Worm (Caenorhabditis elegans) whole organism, young adult: ENCODE data around the gene srlf-30.

Source experiments
- C06A6.2 ChIP-seq: fragments of 200-800 bp; sonication (Bioruptor generic); conservative IDR thresholded peaks from 2 replicates; pipeline ENCODE4 v1.3.6; 2022; ENCODE audit warnings: missing genetic modification characterization, missing compliant biosample characterization
- C17E4.6 ChIP-seq: fragments of 200-800 bp; sonication (Bioruptor generic); IDR thresholded peaks from 2 replicates; pipeline ENCODE4 v1.3.6; 2022; ENCODE audit warnings: missing genetic modification reagents, missing genetic modification characterization, missing compliant biosample characterization
- F22D6.2 ChIP-seq: sonication (generic microtip); optimal IDR thresholded peaks from 2 replicates; lab custom pipeline; 2016; ENCODE audit warnings: mild to moderate bottlenecking, missing genetic modification characterization, missing compliant biosample characterization
- F23B12.7 ChIP-seq: sonication (generic microtip); optimal IDR thresholded peaks from 2 replicates; lab custom pipeline; 2017; ENCODE audit warnings: missing genetic modification characterization, mild to moderate bottlenecking, missing compliant biosample characterization, antibody characterized with exemption, moderate library complexity; ENCODE audit not compliant: insufficient read depth
- F39B2.1 ChIP-seq: fragments of 200-800 bp; sonication (Bioruptor generic); IDR thresholded peaks from 2 replicates; pipeline ENCODE4 v1.3.6; 2022; ENCODE audit warnings: missing genetic modification reagents, missing genetic modification characterization, missing compliant biosample characterization
- F55B11.4 ChIP-seq: sonication (generic microtip); optimal IDR thresholded peaks from 2 replicates; lab custom pipeline; 2016; ENCODE audit warnings: missing compliant biosample characterization, missing genetic modification characterization, borderline replicate concordance; ENCODE audit not compliant: insufficient read depth
- Y67H2A.10 ChIP-seq: fragments of 200-800 bp; sonication (Bioruptor generic); conservative IDR thresholded peaks from 2 replicates; pipeline ENCODE4 v1.3.6; 2022; ENCODE audit warnings: missing genetic modification reagents, missing genetic modification characterization, missing compliant biosample characterization
- ZK185.1 ChIP-seq: sonication (generic microtip); optimal IDR thresholded peaks from 2 replicates; lab custom pipeline; 2016; ENCODE audit warnings: mild to moderate bottlenecking, missing genetic modification characterization, missing compliant biosample characterization; ENCODE audit not compliant: poor library complexity, severe bottlenecking
- ama-1 ChIP-seq, 3 experiments: fragments of 150-350 bp in 1 of 3; sonication (generic microtip) in 2 of 3; optimal IDR thresholded peaks; 2 replicates each; lab custom pipeline; 2014 to 2018; ENCODE audit warnings: missing biosample characterization in 2 of 3, missing genetic modification characterization in 2 of 3, missing genetic modification reagents in 2 of 3
- attf-5 ChIP-seq: fragments of 200-800 bp; sonication (Bioruptor generic); optimal IDR thresholded peaks from 2 replicates; lab custom pipeline; 2018; ENCODE audit warnings: mild to moderate bottlenecking, missing genetic modification characterization, missing compliant biosample characterization
- bed-2 ChIP-seq: fragments of 200-800 bp; sonication (Bioruptor generic); IDR thresholded peaks from 2 replicates; pipeline ENCODE4 v1.3.6; 2022; ENCODE audit warnings: missing genetic modification reagents, missing genetic modification characterization, missing compliant biosample characterization
- cebp-1 ChIP-seq, 2 experiments: fragments of 200-800 bp in 1 of 2; sonication (Bioruptor generic) in 1 of 2; sonication (generic microtip) in 1 of 2; IDR thresholded peaks in 1 of 2; optimal IDR thresholded peaks in 1 of 2; 2 replicates each; pipeline versions ENCODE4 v1.3.6 to Lab custom; 2017 to 2022; ENCODE audit warnings: missing compliant biosample characterization in 2 of 2, missing genetic modification characterization in 2 of 2, mild to moderate bottlenecking in 1 of 2, missing genetic modification reagents in 1 of 2, moderate library complexity in 1 of 2
- ceh-27 ChIP-seq: fragments of 200-800 bp; sonication (Bioruptor generic); optimal IDR thresholded peaks from 2 replicates; lab custom pipeline; 2018; ENCODE audit warnings: mild to moderate bottlenecking, missing genetic modification characterization, moderate library complexity, missing compliant biosample characterization
- chd-7 ChIP-seq: sonication (generic microtip); optimal IDR thresholded peaks from 2 replicates; lab custom pipeline; 2016; ENCODE audit warnings: mild to moderate bottlenecking, missing genetic modification characterization, moderate library complexity, missing compliant biosample characterization
- dpff-1 ChIP-seq: sonication (generic microtip); optimal IDR thresholded peaks from 2 replicates; lab custom pipeline; 2017; ENCODE audit warnings: mild to moderate bottlenecking, missing genetic modification characterization, missing compliant biosample characterization
- hlh-12 ChIP-seq: sonication (generic microtip); optimal IDR thresholded peaks from 2 replicates; lab custom pipeline; 2016; ENCODE audit warnings: missing genetic modification characterization, missing compliant biosample characterization
- hmg-1.2 ChIP-seq: fragments of 200-800 bp; sonication (Bioruptor generic); IDR thresholded peaks from 2 replicates; pipeline ENCODE4 v1.3.6; 2022; ENCODE audit warnings: missing genetic modification reagents, missing genetic modification characterization, missing compliant biosample characterization
- hrde-1 ChIP-seq: sonication (generic microtip); optimal IDR thresholded peaks from 2 replicates; lab custom pipeline; 2016; ENCODE audit warnings: missing genetic modification characterization, mild to moderate bottlenecking, missing compliant biosample characterization, moderate library complexity, missing genotype, missing genetic modification reagents, borderline replicate concordance
- lin-26 ChIP-seq: fragments of 200-800 bp; sonication (Bioruptor generic); IDR thresholded peaks from 2 replicates; pipeline ENCODE4 v1.3.6; 2022; ENCODE audit warnings: missing genetic modification reagents, missing genetic modification characterization, missing compliant biosample characterization
- lin-40 ChIP-seq: sonication (generic microtip); optimal IDR thresholded peaks from 2 replicates; lab custom pipeline; 2016; ENCODE audit warnings: missing genetic modification characterization, mild to moderate bottlenecking, missing compliant biosample characterization, missing genotype, missing genetic modification reagents
- lin-54 ChIP-seq: fragments of 200-800 bp; sonication (Bioruptor generic); optimal IDR thresholded peaks from 2 replicates; lab custom pipeline; 2018; ENCODE audit warnings: mild to moderate bottlenecking, missing genetic modification characterization, missing compliant biosample characterization
- lsl-1 ChIP-seq: fragments of 200-800 bp; sonication (Bioruptor generic); optimal IDR thresholded peaks from 2 replicates; lab custom pipeline; 2018; ENCODE audit warnings: mild to moderate bottlenecking, missing genetic modification characterization, moderate library complexity, missing compliant biosample characterization
- lsy-27 ChIP-seq: sonication (generic microtip); optimal IDR thresholded peaks from 2 replicates; lab custom pipeline; 2017; ENCODE audit warnings: missing genetic modification characterization, mild to moderate bottlenecking, missing compliant biosample characterization, antibody characterized with exemption, missing genotype, borderline replicate concordance; ENCODE audit not compliant: insufficient read depth
- madf-3 ChIP-seq: fragments of 200-800 bp; sonication (Bioruptor generic); IDR thresholded peaks from 2 replicates; pipeline ENCODE4 v1.3.6; 2022; ENCODE audit warnings: missing genetic modification reagents, missing genetic modification characterization, missing compliant biosample characterization
- mcd-1 ChIP-seq: fragments of 200-800 bp; sonication (Bioruptor generic); IDR thresholded peaks from 2 replicates; pipeline ENCODE4 v1.3.6; 2022; ENCODE audit warnings: missing genetic modification reagents, missing genetic modification characterization, missing compliant biosample characterization
- mel-28 ChIP-seq: sonication (generic microtip); optimal IDR thresholded peaks from 2 replicates; lab custom pipeline; 2016; ENCODE audit warnings: borderline replicate concordance, mild to moderate bottlenecking, missing genetic modification characterization, missing compliant biosample characterization
- nfya-1 ChIP-seq: sonication (generic microtip); optimal IDR thresholded peaks from 2 replicates; lab custom pipeline; 2017; ENCODE audit warnings: antibody characterized with exemption, missing compliant biosample characterization, missing genetic modification characterization, borderline replicate concordance; ENCODE audit not compliant: insufficient read depth
- nfya-2 ChIP-seq: fragments of 200-800 bp; sonication (Bioruptor generic); IDR thresholded peaks from 2 replicates; pipeline ENCODE4 v1.3.6; 2022; ENCODE audit warnings: missing genetic modification reagents, missing genetic modification characterization, missing compliant biosample characterization
- nfyb-1 ChIP-seq: fragments of 200-800 bp; sonication (Bioruptor generic); IDR thresholded peaks from 2 replicates; pipeline ENCODE4 v1.3.6; 2022; ENCODE audit warnings: missing genetic modification reagents, missing genetic modification characterization, missing compliant biosample characterization
- nhr-120 ChIP-seq: fragments of 200-800 bp; sonication (Bioruptor generic); IDR thresholded peaks from 2 replicates; pipeline ENCODE4 v1.3.6; 2022; ENCODE audit warnings: missing genetic modification characterization, missing compliant biosample characterization
- pbrm-1 ChIP-seq: fragments of 200-800 bp; sonication (Bioruptor generic); IDR thresholded peaks from 2 replicates; pipeline ENCODE4 v1.3.6; 2022; ENCODE audit warnings: missing genetic modification reagents, missing genetic modification characterization, missing compliant biosample characterization
- rcor-1 ChIP-seq: fragments of 200-800 bp; sonication (Bioruptor generic); IDR thresholded peaks from 2 replicates; pipeline ENCODE4 v1.3.6; 2022; ENCODE audit warnings: missing genetic modification reagents, missing genetic modification characterization, missing compliant biosample characterization
- sea-2 ChIP-seq: fragments of 200-800 bp; sonication (Bioruptor generic); IDR thresholded peaks from 2 replicates; pipeline ENCODE4 v1.3.6; 2022; ENCODE audit warnings: missing genetic modification characterization, missing compliant biosample characterization
- snpc-4 ChIP-seq, 5 experiments: fragments of 150-350 bp in 1 of 5; sonication (generic microtip) in 4 of 5; optimal IDR thresholded peaks; 2 replicates each; lab custom pipeline; 2014 to 2018; ENCODE audit warnings: missing genetic modification characterization in 5 of 5, missing biosample characterization in 3 of 5, antibody characterized with exemption in 2 of 5, mild to moderate bottlenecking in 2 of 5, missing compliant biosample characterization in 2 of 5, missing genotype in 2 of 5, moderate library complexity in 2 of 5, missing genetic modification reagents in 1 of 5
- tbp1 ChIP-seq: fragments of 200-800 bp; sonication (Bioruptor generic); optimal IDR thresholded peaks from 2 replicates; lab custom pipeline; 2018; ENCODE audit warnings: mild to moderate bottlenecking, missing genetic modification characterization, missing compliant biosample characterization
- unc-62 ChIP-seq: fragments of 150-350 bp; optimal IDR thresholded peaks from 2 replicates; lab custom pipeline; 2014; ENCODE audit warnings: missing biosample characterization, missing genetic modification reagents, missing genetic modification characterization
- ztf-28 ChIP-seq: fragments of 200-800 bp; sonication (Bioruptor generic); IDR thresholded peaks from 2 replicates; pipeline ENCODE4 v1.3.6; 2022; ENCODE audit warnings: missing genetic modification reagents, missing genetic modification characterization, missing compliant biosample characterization
- ztf-3 ChIP-seq: fragments of 200-800 bp; sonication (Bioruptor generic); optimal IDR thresholded peaks from 2 replicates; lab custom pipeline; 2018; ENCODE audit warnings: mild to moderate bottlenecking, missing genetic modification characterization, missing compliant biosample characterization

srlf-30 gene

ce11 chrIV:10935336-10935735 lies 35.2 kb downstream of the srlf-30 start (continued):
- TF ChIP-seq F22D6.2 (tag; lab: Kevin White, UChicago) (peak; percentile 18), lsl-1 (no peak), unc-62 (GFP tag; lab: Kevin White, UChicago) (peak; percentile 73), ama-1 (optimal IDR thresholded peaks at IDR 0.05; lab: Kevin White, UChicago) (peak; percentile 93), ama-1 (GFP tag; optimal IDR thresholded peaks at IDR 0.05; lab: Kevin White, UChicago) (no peak), nfyb-1 (GFP tag; lab: Robert Waterston, UW) (peak; percentile 85), C06A6.2 (GFP tag; lab: Robert Waterston, UW) (peak; percentile 66; the same call in 1 of the 2 replicates), mcd-1 (GFP tag; lab: Robert Waterston, UW) (peak; percentile 76), F39B2.1 (no peak), pbrm-1 (peak; percentile 74), bed-2 (GFP tag; lab: Robert Waterston, UW) (no peak), ZK185.1 (tag; lab: Kevin White, UChicago) (peak; percentile 71), rcor-1 (GFP tag; lab: Robert Waterston, UW) (peak; percentile 29; the same call in 1 of the 2 replicates), dpff-1 (tag; lab: Kevin White, UChicago) (no peak), tbp1 (GFP tag; lab: Kevin White, UChicago) (peak; percentile 54), hmg-1.2 (peak; percentile 77), ztf-3 (GFP tag; lab: Kevin White, UChicago) (no peak), nfya-1 (no peak), lin-54 (GFP tag; lab: Kevin White, UChicago) (peak; percentile 62), snpc-4 (GFP tag; optimal IDR thresholded peaks at IDR 0.05; lab: Kevin White, UChicago) (no peak), snpc-4 (tag; optimal IDR thresholded peaks at IDR 0.05; lab: Kevin White, UChicago) (peak in 1 of 4 experiments; percentile 10), hrde-1 (tag; lab: Kevin White, UChicago) (no peak), Y67H2A.10 (GFP tag; lab: Robert Waterston, UW) (peak; percentile 70; the same call in 1 of the 2 replicates), F55B11.4 (tag; lab: Kevin White, UChicago) (no peak), mel-28 (tag; lab: Kevin White, UChicago) (no peak), lin-40 (tag; lab: Kevin White, UChicago) (peak; percentile 51), lsy-27 (tag; lab: Kevin White, UChicago) (no peak), C17E4.6 (GFP tag; lab: Robert Waterston, UW) (no peak), attf-5 (peak; percentile 72), madf-3 (peak; percentile 80; the same call in 1 of the 2 replicates), nhr-120 (GFP tag; lab: Robert Waterston, UW) (no peak), F23B12.7 (tag; lab: Kevin White, UChicago) (no peak), sea-2 (GFP tag; lab: Robert Waterston, UW) (no peak), nfya-2 (GFP tag; lab: Robert Waterston, UW) (no peak), chd-7 (tag; lab: Kevin White, UChicago) (peak; percentile 85), lin-26 (GFP tag; lab: Robert Waterston, UW) (0 out of 2 replicates have a peak, but pooled peaks have one; percentile 65), hlh-12 (tag; lab: Kevin White, UChicago) (no peak), ztf-28 (GFP tag; lab: Robert Waterston, UW) (no peak), ceh-27 (peak; percentile 83), cebp-1 (GFP tag; IDR thresholded peaks at IDR 0.05; lab: Robert Waterston, UW) (peak; percentile 45), cebp-1 (tag; optimal IDR thresholded peaks at IDR 0.05; lab: Kevin White, UChicago) (peak; percentile 85)
